Fruit fly (Drosophila melanogaster) whole organism, pupa: Measurements from ENCODE around the gene Nagk.

Experiments
- CG14655 ChIP-seq: fragments of 200-800 bp; sonication (Bioruptor generic); optimal IDR thresholded peaks from 3 replicates; lab custom pipeline; 2017; ENCODE audit warnings: mild to moderate bottlenecking, missing biosample characterization, missing genetic modification reagents, missing genetic modification characterization
- Ets98B ChIP-seq: fragments of 200-800 bp; sonication (Bioruptor generic); IDR thresholded peaks from 2 replicates; pipeline ENCODE4 v1.3.6; 2022; ENCODE audit warnings: missing biosample characterization, missing genetic modification characterization
- Snoo ChIP-seq: fragments of 200-800 bp; sonication (Bioruptor generic); optimal IDR thresholded peaks from 3 replicates; lab custom pipeline; 2017; ENCODE audit warnings: missing biosample characterization, mild to moderate bottlenecking, missing genetic modification characterization, inconsistent platforms
- rn ChIP-seq: fragments of 200-800 bp; sonication (Bioruptor generic); IDR thresholded peaks from 2 replicates; pipeline ENCODE4 v1.3.6; 2022; ENCODE audit warnings: missing biosample characterization, missing genetic modification characterization

dm6 chr3R:15305246-15305645 lies 37.8 kb downstream of the Nagk start:
- TF ChIP-seq Snoo (tag; lab: Kevin White, UChicago) (no peak), CG14655 (GFP tag; lab: Kevin White, UChicago) (no peak), rn (GFP tag; lab: Robert Waterston, UW) (no peak), Ets98B (no peak)
